Worm (Caenorhabditis elegans): ENCODE results near the gene srsx-28.

- TF ChIP-seq ama-1 (optimal IDR thresholded peaks at IDR 0.05) (no peak), ceh-13 (GFP tag; optimal IDR thresholded peaks at IDR 0.05) (no peak), sea-1 (GFP tag; conservative IDR thresholded peaks at IDR 0.05) (no peak), pes-1 (GFP tag; IDR thresholded peaks at IDR 0.05) (no peak), scrt-1 (GFP tag; IDR thresholded peaks at IDR 0.05) (no peak), hmbx-1 (tag; optimal IDR thresholded peaks at IDR 0.05) (no peak), tbx-37 (GFP tag; conservative IDR thresholded peaks at IDR 0.05) (no peak), F13C5.2 (tag; optimal IDR thresholded peaks at IDR 0.05) (no peak), hmg-4 (GFP tag; optimal IDR thresholded peaks at IDR 0.05) (no peak), ceh-36 (tag; optimal IDR thresholded peaks at IDR 0.05) (no peak)
Observed at ce11 chrV:10104785-10105310, 47.5 kb upstream of the srsx-28 start, which contains the start of gene ugt-17.

Data from whole organism, early embryonic.